Worm (Caenorhabditis elegans): ENCODE data around the gene F09F9.3.

- TF ChIP-seq lin-38 (GFP tag; IDR thresholded peaks at IDR 0.05) (no peak), skn-1 (tag; optimal IDR thresholded peaks at IDR 0.05) (no peak), vab-7 (GFP tag; IDR thresholded peaks at IDR 0.05) (no peak), unc-62 (GFP tag; optimal IDR thresholded peaks at IDR 0.05 in 1 of 2) (no peak), unc-62 (tag; optimal IDR thresholded peaks at IDR 0.05) (no peak), zag-1 (tag; optimal IDR thresholded peaks at IDR 0.05) (no peak)
Measured at ce11 chrX:4125165-4125803, 4.4 kb upstream of the F09F9.3 start.

Data from whole organism, L4 larva.